Fruit fly (Drosophila melanogaster): Measurements from ENCODE around the gene by.
A peak's percentile ranks its signal among the peaks of the same experiment; 100 is the strongest.

Gene by

dm6 chr3R:9493627-9494626 is 38.9 kb downstream of the by start, which contains the start of gene CG16779 (continued):
- peak; percentile 65; the same call in 2 of the 3 replicates for TF ChIP-seq zen2 (GFP tag; IDR thresholded peaks at IDR 0.05; ENCODE audit: partially characterized antibody)
- TF ChIP-seq chif (GFP tag; optimal IDR thresholded peaks at IDR 0.05) = peak; percentile 9 to 22
- no peak for TF ChIP-seq CG8290 (GFP tag; optimal IDR thresholded peaks at IDR 0.05)
- TF ChIP-seq CG8290 (tag; optimal IDR thresholded peaks at IDR 0.05) = no peak
- no peak for TF ChIP-seq CG3995 (GFP tag; optimal IDR thresholded peaks at IDR 0.05)
- peak; percentile 31 for TF ChIP-seq Fer3 (tag; optimal IDR thresholded peaks at IDR 0.05)
- TF ChIP-seq inv (GFP tag; IDR thresholded peaks at IDR 0.05; ENCODE audit: partially characterized antibody) = no peak
- peak; percentile 62 for TF ChIP-seq nmo (GFP tag; optimal IDR thresholded peaks at IDR 0.05)
- TF ChIP-seq btn (GFP tag; optimal IDR thresholded peaks at IDR 0.05) = no peak
- no peak for TF ChIP-seq BtbVII (GFP tag; optimal IDR thresholded peaks at IDR 0.05)
- peak; percentile 71 for TF ChIP-seq row (GFP tag; IDR thresholded peaks at IDR 0.05)
- peak; percentile 57 for TF ChIP-seq CG10543 (GFP tag; optimal IDR thresholded peaks at IDR 0.05)
- no peak for TF ChIP-seq CG7357 (GFP tag; IDR thresholded peaks at IDR 0.05)
- TF ChIP-seq prd (optimal IDR thresholded peaks at IDR 0.05) = no peak
- peak; percentile 19; the same call in 1 of the 3 replicates for TF ChIP-seq prd (GFP tag; IDR thresholded peaks at IDR 0.05)
- TF ChIP-seq CoRest (tag; optimal IDR thresholded peaks at IDR 0.05) = peak; percentile 57
- TF ChIP-seq dimm (GFP tag; IDR thresholded peaks at IDR 0.05) = no peak
- 0 out of 2 replicates have a peak, but pooled peaks have one; percentile 11 for TF ChIP-seq CG3847 (GFP tag; IDR thresholded peaks at IDR 0.05)
- TF ChIP-seq ara (GFP tag; IDR thresholded peaks at IDR 0.05) = no peak
- peak; percentile 90 for TF ChIP-seq Deaf1 (tag; optimal IDR thresholded peaks at IDR 0.05)
- TF ChIP-seq Dip2 (GFP tag; IDR thresholded peaks at IDR 0.05) = no peak
- no peak for TF ChIP-seq CG6272 (GFP tag; IDR thresholded peaks at IDR 0.05)
- peak; percentile 19 for TF ChIP-seq CG12659 (GFP tag; optimal IDR thresholded peaks at IDR 0.05)
- TF ChIP-seq Fer2 (tag; optimal IDR thresholded peaks at IDR 0.05) = no peak
- TF ChIP-seq CG5953 (GFP tag; IDR thresholded peaks at IDR 0.05) = 0 out of 2 replicates have a peak, but pooled peaks have one; percentile 14
- no peak for TF ChIP-seq CG3065 (GFP tag; optimal IDR thresholded peaks at IDR 0.05)
- peak; percentile 5 for TF ChIP-seq kay (GFP tag; optimal IDR thresholded peaks at IDR 0.05)
- no peak for TF ChIP-seq CG7928 (GFP tag; optimal IDR thresholded peaks at IDR 0.05)
- TF ChIP-seq CG17829 (tag; optimal IDR thresholded peaks at IDR 0.05) = no peak
- no peak for TF ChIP-seq esg (GFP tag; conservative IDR thresholded peaks at IDR 0.05)
- TF ChIP-seq odd (GFP tag; optimal IDR thresholded peaks at IDR 0.05) = peak; percentile 11
- no peak for TF ChIP-seq Stat92E (GFP tag; optimal IDR thresholded peaks at IDR 0.05)
- TF ChIP-seq knrl (GFP tag; IDR thresholded peaks at IDR 0.05; ENCODE audit: partially characterized antibody) = no peak
- TF ChIP-seq usp (GFP tag; optimal IDR thresholded peaks at IDR 0.05) = no peak
- no peak for TF ChIP-seq stc (GFP tag; IDR thresholded peaks at IDR 0.05)
- TF ChIP-seq H15 (GFP tag; IDR thresholded peaks at IDR 0.05) = no peak
- TF ChIP-seq CG10274 (GFP tag; optimal IDR thresholded peaks at IDR 0.05) = no peak
- no peak for TF ChIP-seq Sry-δ (GFP tag; optimal IDR thresholded peaks at IDR 0.05)
- TF ChIP-seq Eip74EF (GFP tag; optimal IDR thresholded peaks at IDR 0.05) = peak in 1 of 2 experiments; percentile 56
- TF ChIP-seq lola (GFP tag; optimal IDR thresholded peaks at IDR 0.05) = peak in 1 of 3 experiments; percentile 65
- TF ChIP-seq CG4360 (GFP tag; IDR thresholded peaks at IDR 0.05) = no peak
- peak; percentile 53; the same call in 2 of the 3 replicates for TF ChIP-seq dysf (GFP tag; IDR thresholded peaks at IDR 0.05)
- TF ChIP-seq CG11456 (GFP tag; IDR thresholded peaks at IDR 0.05) = peak; percentile 60; the same call in 1 of the 3 replicates
- TF ChIP-seq Pdp1 (GFP tag; optimal IDR thresholded peaks at IDR 0.05) = peak in 1 of 2 experiments; percentile 44
- TF ChIP-seq CG13123 (GFP tag; optimal IDR thresholded peaks at IDR 0.05) = no peak
- peak; percentile 28; the same call in 1 of the 2 replicates for TF ChIP-seq sob (GFP tag; IDR thresholded peaks at IDR 0.05)
- TF ChIP-seq jing (GFP tag; optimal IDR thresholded peaks at IDR 0.05) = peak; percentile 3
- TF ChIP-seq BEAF-32 (GFP tag; optimal IDR thresholded peaks at IDR 0.05) = no peak
